Fruit fly (Drosophila melanogaster) Kc167 (cell line): ENCODE results near the gene CG31915.

Experiments
- Myc ChIP-seq: fragments of >200 bp; optimal IDR thresholded peaks from 2 replicates; lab custom pipeline; 2017; ENCODE audit warnings: missing external identifiers
- Sin3A ChIP-seq: fragments of >200 bp; optimal IDR thresholded peaks from 2 replicates; lab custom pipeline; 2018; ENCODE audit warnings: missing external identifiers
- h ChIP-seq: fragments of >200 bp; optimal IDR thresholded peaks from 3 replicates; lab custom pipeline; 2018; ENCODE audit warnings: missing external identifiers
- insv ChIP-seq: fragments of >200 bp; optimal IDR thresholded peaks from 3 replicates; lab custom pipeline; 2018; ENCODE audit warnings: missing external identifiers
- psq ChIP-seq: fragments of >200 bp; optimal IDR thresholded peaks from 2 replicates; lab custom pipeline; 2017; ENCODE audit warnings: missing external identifiers
- ttk ChIP-seq: sonication (Bioruptor generic); optimal IDR thresholded peaks from 2 replicates; lab custom pipeline; 2017; ENCODE audit warnings: missing external identifiers

DNA sequence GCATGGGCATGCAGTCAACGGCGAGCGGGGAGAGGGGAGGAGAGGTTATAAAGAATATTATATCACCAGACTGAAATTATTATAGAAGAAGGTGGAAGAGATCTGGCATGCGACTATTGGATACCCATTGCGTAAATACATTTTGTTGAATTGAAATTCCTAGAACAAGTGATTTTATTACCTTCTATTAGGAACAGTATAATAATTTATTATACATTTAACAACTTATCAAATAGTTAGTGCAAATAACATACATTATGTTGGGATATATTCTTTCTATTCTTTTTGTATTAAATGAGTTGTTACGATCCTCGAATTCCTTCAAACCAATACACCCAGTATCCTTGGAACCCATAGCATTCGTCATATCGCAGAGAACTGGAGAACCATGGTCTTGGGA, 49.6 kb upstream of the CG31915 start:
- TF ChIP-seq insv (lab: Kevin White, UChicago), result no peak
- no peak for TF ChIP-seq h
- TF ChIP-seq psq (lab: Kevin White, UChicago), result no peak
- TF ChIP-seq ttk (lab: Kevin White, UChicago), result no peak
- no peak for TF ChIP-seq Sin3A (lab: Kevin White, UChicago)
- no peak for TF ChIP-seq Myc (lab: Kevin White, UChicago)
